Worm (Caenorhabditis elegans): ENCODE results near the gene sel-11.

DNA sequence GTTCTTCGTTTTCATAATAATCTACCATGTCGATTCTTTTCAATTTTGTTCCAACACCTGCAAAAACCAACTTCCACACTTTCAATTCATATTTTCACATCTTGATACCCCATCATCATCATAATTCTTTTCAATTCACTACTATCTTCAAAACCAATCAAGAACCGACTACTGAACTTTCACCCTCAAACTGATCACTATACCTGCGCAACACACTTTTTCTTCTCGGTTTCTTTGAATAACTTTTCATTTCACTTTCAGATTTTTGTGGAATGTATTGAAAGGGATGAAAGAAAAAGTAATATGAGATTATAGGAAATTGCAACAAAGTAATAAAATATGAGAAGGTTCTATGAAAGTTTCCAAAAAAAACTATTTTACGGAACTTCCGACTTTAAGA, 26.1 kb upstream of the sel-11 start:
- TF ChIP-seq pqm-1 (tag; optimal IDR thresholded peaks at IDR 0.05) (no peak), nhr-28 (tag; optimal IDR thresholded peaks at IDR 0.05) (no peak), elt-3 (tag; optimal IDR thresholded peaks at IDR 0.05) (no peak)
